Fruit fly (Drosophila melanogaster) whole organism: Measurements from ENCODE around the gene CG1316.

ENCODE experiments used
- EcR ChIP-seq, 2 experiments: fragments of >200 bp; optimal IDR thresholded peaks; 2 replicates each; lab custom pipeline; 2017; ENCODE audit warnings: missing biosample characterization in 2 of 2, missing genetic modification characterization in 2 of 2, missing genetic modification reagents in 2 of 2
- psq ChIP-seq: fragments of >200 bp; optimal IDR thresholded peaks from 2 replicates; lab custom pipeline; 2017
- usp ChIP-seq: fragments of >200 bp; optimal IDR thresholded peaks from 2 replicates; lab custom pipeline; 2017; ENCODE audit warnings: missing biosample characterization, missing genetic modification characterization, mixed read lengths

DNA sequence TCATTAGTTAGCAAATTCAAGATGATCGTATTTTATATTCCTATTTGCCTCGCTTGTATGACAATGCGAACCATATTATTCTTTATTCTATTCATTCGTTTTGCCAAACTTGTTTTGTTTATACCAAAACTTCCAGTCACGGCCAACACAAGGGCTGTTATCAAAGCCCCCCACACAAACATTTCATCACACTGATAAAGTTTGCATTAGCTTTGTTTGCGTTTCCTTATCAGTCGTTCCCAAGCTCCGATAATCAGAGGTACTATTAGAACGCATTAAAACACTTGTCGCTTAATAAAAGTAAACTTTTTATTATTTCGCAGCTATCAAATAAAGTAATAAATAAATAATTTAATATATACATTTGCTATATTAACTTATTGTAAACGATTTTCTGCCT, 10.1 kb downstream of the CG1316 start:
- TF ChIP-seq psq (lab: Kevin White, UChicago) (no peak), EcR (GFP tag; optimal IDR thresholded peaks at IDR 0.05; lab: Kevin White, UChicago) (no peak), usp (GFP tag; lab: Kevin White, UChicago) (no peak)
